Fruit fly (Drosophila melanogaster): ENCODE measurements around the gene Rev1.

Gene Rev1

dm6 chr3L:684749-685440 lies 30.7 kb downstream of the Rev1 start (continued):
- TF ChIP-seq CG16779 (GFP tag; IDR thresholded peaks at IDR 0.05) (no peak), pan (optimal IDR thresholded peaks at IDR 0.05) (no peak), pan (GFP tag; optimal IDR thresholded peaks at IDR 0.05 in 1 of 2, IDR thresholded peaks at IDR 0.05 in 1 of 2) (no peak), CG31224 (GFP tag; IDR thresholded peaks at IDR 0.05) (no peak), kni (GFP tag; optimal IDR thresholded peaks at IDR 0.05) (no peak), tx (GFP tag; optimal IDR thresholded peaks at IDR 0.05) (no peak), Mrtf (GFP tag; IDR thresholded peaks at IDR 0.05) (no peak), amos (GFP tag; IDR thresholded peaks at IDR 0.05; ENCODE audit: partially characterized antibody) (no peak), Fer3 (tag; optimal IDR thresholded peaks at IDR 0.05) (no peak), tup (GFP tag; optimal IDR thresholded peaks at IDR 0.05) (no peak), sug (tag; optimal IDR thresholded peaks at IDR 0.05) (no peak), z (GFP tag; IDR thresholded peaks at IDR 0.05) (peak; percentile 24; the same call in 1 of the 3 replicates), CG17361 (GFP tag; IDR thresholded peaks at IDR 0.05) (no peak), CG34422 (GFP tag; IDR thresholded peaks at IDR 0.05) (0 out of 3 replicates have a peak, but pooled peaks have one; percentile 34), Hsf (GFP tag; optimal IDR thresholded peaks at IDR 0.05) (peak; percentile 0), nau (GFP tag; optimal IDR thresholded peaks at IDR 0.05) (no peak), MESR4 (GFP tag; optimal IDR thresholded peaks at IDR 0.05) (no peak), CG3838 (GFP tag; optimal IDR thresholded peaks at IDR 0.05) (no peak), CG2116 (GFP tag; optimal IDR thresholded peaks at IDR 0.05) (no peak), stwl (tag; optimal IDR thresholded peaks at IDR 0.05) (no peak), Scr (GFP tag; IDR thresholded peaks at IDR 0.05; ENCODE audit: partially characterized antibody) (no peak), dm (GFP tag; optimal IDR thresholded peaks at IDR 0.05) (no peak), CG6254 (GFP tag; optimal IDR thresholded peaks at IDR 0.05) (no peak), CG10267 (tag; optimal IDR thresholded peaks at IDR 0.05) (no peak), row (GFP tag; IDR thresholded peaks at IDR 0.05) (peak; percentile 63), Xbp1 (GFP tag; optimal IDR thresholded peaks at IDR 0.05) (peak; percentile 13), lilli (GFP tag; optimal IDR thresholded peaks at IDR 0.05) (no peak), Doc3 (GFP tag; IDR thresholded peaks at IDR 0.05; ENCODE audit: partially characterized antibody) (0 out of 3 replicates have a peak, but pooled peaks have one; percentile 38), Antp (GFP tag; optimal IDR thresholded peaks at IDR 0.05) (no peak), CG18599 (GFP tag; optimal IDR thresholded peaks at IDR 0.05) (no peak), pros (GFP tag; optimal IDR thresholded peaks at IDR 0.05) (peak; percentile 47), vnd (GFP tag; IDR thresholded peaks at IDR 0.05; ENCODE audit: partially characterized antibody) (no peak), Ets97D (GFP tag; optimal IDR thresholded peaks at IDR 0.05) (no peak), CG7372 (GFP tag; IDR thresholded peaks at IDR 0.05) (no peak), CG9876 (GFP tag; optimal IDR thresholded peaks at IDR 0.05) (no peak), p53 (GFP tag; optimal IDR thresholded peaks at IDR 0.05) (no peak), CG13894 (tag; optimal IDR thresholded peaks at IDR 0.05) (peak; percentile 42), CG2678 (tag; optimal IDR thresholded peaks at IDR 0.05) (peak; percentile 17), CG9817 (tag; optimal IDR thresholded peaks at IDR 0.05) (no peak), CG2202 (tag; optimal IDR thresholded peaks at IDR 0.05) (no peak), CG12942 (GFP tag; optimal IDR thresholded peaks at IDR 0.05) (no peak), CG33557 (GFP tag; optimal IDR thresholded peaks at IDR 0.05) (no peak), CG11504 (tag; optimal IDR thresholded peaks at IDR 0.05) (peak; percentile 20), NfI (GFP tag; optimal IDR thresholded peaks at IDR 0.05) (no peak), BEAF-32 (GFP tag; optimal IDR thresholded peaks at IDR 0.05) (no peak), CG7839 (tag; optimal IDR thresholded peaks at IDR 0.05) (peak; percentile 37), CG12071 (GFP tag; optimal IDR thresholded peaks at IDR 0.05) (no peak), D19A (tag; optimal IDR thresholded peaks at IDR 0.05) (no peak), CG16815 (GFP tag; optimal IDR thresholded peaks at IDR 0.05) (no peak)
